Fruit fly (Drosophila melanogaster): ENCODE results near the gene Iml1.

Iml1 gene

dm6 chr3L:1545693-1546329 is 12.0 kb upstream of the Iml1 start, which contains the start of the genes CG32313 and Pcyt1 (continued):
- no peak for TF ChIP-seq sqz (GFP tag; optimal IDR thresholded peaks at IDR 0.05)
- TF ChIP-seq CG1602 (GFP tag; optimal IDR thresholded peaks at IDR 0.05): no peak
- no peak for TF ChIP-seq CG15696 (tag; optimal IDR thresholded peaks at IDR 0.05)
- peak; percentile 19 for TF ChIP-seq CG17385 (GFP tag; optimal IDR thresholded peaks at IDR 0.05)
- peak; percentile 94 for TF ChIP-seq amos (GFP tag; IDR thresholded peaks at IDR 0.05; ENCODE audit: partially characterized antibody)
- TF ChIP-seq br (optimal IDR thresholded peaks at IDR 0.05): no peak
- peak; percentile 11 for TF ChIP-seq CG10979 (tag; optimal IDR thresholded peaks at IDR 0.05)
- TF ChIP-seq Bdp1 (GFP tag; optimal IDR thresholded peaks at IDR 0.05): no peak
- no peak for TF ChIP-seq Ptx1 (GFP tag; IDR thresholded peaks at IDR 0.05)
- TF ChIP-seq disco-r (GFP tag; optimal IDR thresholded peaks at IDR 0.05): no peak
- TF ChIP-seq chif (GFP tag; optimal IDR thresholded peaks at IDR 0.05): no peak
- TF ChIP-seq dati (GFP tag; IDR thresholded peaks at IDR 0.05): no peak
- TF ChIP-seq CG15601 (tag; optimal IDR thresholded peaks at IDR 0.05): peak; percentile 25
- no peak for TF ChIP-seq Mrtf (GFP tag; IDR thresholded peaks at IDR 0.05)
- TF ChIP-seq gt (GFP tag; IDR thresholded peaks at IDR 0.05): no peak
- TF ChIP-seq CG13296 (GFP tag; optimal IDR thresholded peaks at IDR 0.05): peak; percentile 40
- TF ChIP-seq Oaz (GFP tag; IDR thresholded peaks at IDR 0.05): no peak
- TF ChIP-seq CG18262 (tag; optimal IDR thresholded peaks at IDR 0.05): no peak
- peak; percentile 59 for TF ChIP-seq CG13894 (tag; optimal IDR thresholded peaks at IDR 0.05)
- peak; percentile 59 for TF ChIP-seq CG9932 (GFP tag; IDR thresholded peaks at IDR 0.05)
- TF ChIP-seq HmgD (GFP tag; optimal IDR thresholded peaks at IDR 0.05): peak; percentile 49
- TF ChIP-seq CG8924 (tag; optimal IDR thresholded peaks at IDR 0.05): peak; percentile 65
- peak; percentile 73 for TF ChIP-seq CG2129 (GFP tag; IDR thresholded peaks at IDR 0.05; ENCODE audit: partially characterized antibody)
- TF ChIP-seq hkb (optimal IDR thresholded peaks at IDR 0.05): no peak
- TF ChIP-seq hkb (GFP tag; IDR thresholded peaks at IDR 0.05): 0 out of 2 replicates have a peak, but pooled peaks have one; percentile 24
- peak; percentile 55 for TF ChIP-seq Hmr (GFP tag; optimal IDR thresholded peaks at IDR 0.05)
- peak; percentile 89 for TF ChIP-seq BEAF-32 (GFP tag; optimal IDR thresholded peaks at IDR 0.05)
- TF ChIP-seq ara (GFP tag; IDR thresholded peaks at IDR 0.05): no peak
- TF ChIP-seq Trl (optimal IDR thresholded peaks at IDR 0.05): no peak
- TF ChIP-seq Trl (GFP tag; optimal IDR thresholded peaks at IDR 0.05): no peak
- TF ChIP-seq D (optimal IDR thresholded peaks at IDR 0.05): no peak
- TF ChIP-seq D (GFP tag; optimal IDR thresholded peaks at IDR 0.05): no peak
- no peak for TF ChIP-seq salm (tag; optimal IDR thresholded peaks at IDR 0.05)
- peak; percentile 86 for TF ChIP-seq CG14860 (GFP tag; IDR thresholded peaks at IDR 0.05; ENCODE audit: partially characterized antibody)
- TF ChIP-seq CG2202 (tag; optimal IDR thresholded peaks at IDR 0.05): peak; percentile 5
- no peak for TF ChIP-seq nom (GFP tag; optimal IDR thresholded peaks at IDR 0.05)
- TF ChIP-seq CG14014 (GFP tag; IDR thresholded peaks at IDR 0.05): no peak
- peak; percentile 68 for TF ChIP-seq CG4617 (GFP tag; optimal IDR thresholded peaks at IDR 0.05; ENCODE audit: borderline replicate concordance)
- TF ChIP-seq CG3838 (GFP tag; optimal IDR thresholded peaks at IDR 0.05): peak; percentile 94
- TF ChIP-seq otp (GFP tag; IDR thresholded peaks at IDR 0.05): no peak
- peak; percentile 93 for TF ChIP-seq Opbp (GFP tag; IDR thresholded peaks at IDR 0.05; ENCODE audit: partially characterized antibody)
- TF ChIP-seq CG11456 (GFP tag; IDR thresholded peaks at IDR 0.05): no peak
- TF ChIP-seq scrt (GFP tag; optimal IDR thresholded peaks at IDR 0.05): peak; percentile 35
- peak; percentile 56; the same call in 1 of the 3 replicates for TF ChIP-seq ci (GFP tag; IDR thresholded peaks at IDR 0.05)
- TF ChIP-seq klu (GFP tag; IDR thresholded peaks at IDR 0.05): no peak
- TF ChIP-seq CG31365 (tag; optimal IDR thresholded peaks at IDR 0.05): no peak
- no peak; the same call in 1 of the 2 replicates for TF ChIP-seq NFAT (GFP tag; IDR thresholded peaks at IDR 0.05)
- TF ChIP-seq Dbx (GFP tag; IDR thresholded peaks at IDR 0.05): peak; percentile 63; the same call in 2 of the 3 replicates
- TF ChIP-seq CG11723 (GFP tag; optimal IDR thresholded peaks at IDR 0.05): no peak
- no peak for TF ChIP-seq bab2 (GFP tag; optimal IDR thresholded peaks at IDR 0.05)
- TF ChIP-seq CG11085 (GFP tag; IDR thresholded peaks at IDR 0.05): no peak
- no peak for TF ChIP-seq CG1792 (GFP tag; optimal IDR thresholded peaks at IDR 0.05)

All from whole organism, embryonic.